Fruit fly (Drosophila melanogaster): Measurements from ENCODE around the gene tey.

Gene tey

DNA sequence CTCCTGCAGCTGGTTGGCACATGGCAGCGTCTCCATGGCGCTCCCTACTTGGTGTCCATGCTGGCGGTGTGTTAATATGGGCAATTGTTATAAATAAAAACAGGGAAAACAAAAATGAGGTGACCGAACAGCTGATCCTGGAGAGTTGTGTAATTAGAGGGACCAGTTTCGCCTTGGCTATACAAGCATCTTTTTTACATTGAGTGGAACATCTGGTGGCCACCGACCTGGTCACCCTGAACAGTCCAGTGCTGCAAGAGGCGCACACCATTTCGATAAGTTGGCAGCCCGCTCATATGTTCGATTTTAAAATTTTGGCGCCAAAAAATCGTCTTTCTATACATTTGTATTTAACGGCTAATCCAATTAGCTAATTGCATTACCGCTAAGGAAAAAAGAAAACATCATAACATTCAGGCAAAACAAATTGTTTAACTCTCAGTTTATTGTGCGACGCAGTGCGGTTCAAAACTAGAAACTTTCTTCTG is 23.3 kb upstream of the tey start, which contains the start of the genes CG8765 and Gbeta76C (continued):
- TF ChIP-seq CG7839 (tag; optimal IDR thresholded peaks at IDR 0.05) (no peak), ken (GFP tag; IDR thresholded peaks at IDR 0.05) (0 out of 3 replicates have a peak, but pooled peaks have one; percentile 44), nerfin-2 (GFP tag; IDR thresholded peaks at IDR 0.05; ENCODE audit: partially characterized antibody) (no peak), seq (GFP tag; IDR thresholded peaks at IDR 0.05) (no peak), Hr51 (GFP tag; optimal IDR thresholded peaks at IDR 0.05) (no peak), CG6683 (GFP tag; optimal IDR thresholded peaks at IDR 0.05) (no peak), yki (optimal IDR thresholded peaks at IDR 0.05) (no peak), CG15269 (tag; optimal IDR thresholded peaks at IDR 0.05) (no peak), cad (GFP tag; optimal IDR thresholded peaks at IDR 0.05) (no peak), ttk (GFP tag; IDR thresholded peaks at IDR 0.05) (no peak), CG9609 (GFP tag; optimal IDR thresholded peaks at IDR 0.05) (peak; percentile 50), Myb (GFP tag; optimal IDR thresholded peaks at IDR 0.05) (peak; percentile 93), CG2199 (GFP tag; IDR thresholded peaks at IDR 0.05) (0 out of 3 replicates have a peak, but pooled peaks have one; percentile 34), CG7786 (GFP tag; optimal IDR thresholded peaks at IDR 0.05) (peak; percentile 13), Deaf1 (tag; optimal IDR thresholded peaks at IDR 0.05) (no peak), sens-2 (GFP tag; IDR thresholded peaks at IDR 0.05) (no peak), CG5245 (GFP tag; optimal IDR thresholded peaks at IDR 0.05) (peak; percentile 17), Dbx (GFP tag; IDR thresholded peaks at IDR 0.05) (peak; percentile 47; the same call in 1 of the 3 replicates), CG8290 (GFP tag; optimal IDR thresholded peaks at IDR 0.05) (peak; percentile 18), CG8290 (tag; optimal IDR thresholded peaks at IDR 0.05) (no peak), schlank (tag; optimal IDR thresholded peaks at IDR 0.05) (no peak), chinmo (GFP tag; IDR thresholded peaks at IDR 0.05; ENCODE audit: partially characterized antibody) (0 out of 4 replicates have a peak, but pooled peaks have one; percentile 52), Aef1 (GFP tag; IDR thresholded peaks at IDR 0.05) (no peak), CG8089 (GFP tag; optimal IDR thresholded peaks at IDR 0.05) (no peak), Nf-YA (GFP tag; IDR thresholded peaks at IDR 0.05) (no peak), Atf3 (GFP tag; optimal IDR thresholded peaks at IDR 0.05) (no peak), Hsf (GFP tag; optimal IDR thresholded peaks at IDR 0.05) (peak; percentile 63), slp2 (GFP tag; optimal IDR thresholded peaks at IDR 0.05) (no peak), BEAF-32 (GFP tag; optimal IDR thresholded peaks at IDR 0.05) (peak; percentile 54), z (GFP tag; IDR thresholded peaks at IDR 0.05) (peak; percentile 27; the same call in 1 of the 3 replicates), slou (GFP tag; optimal IDR thresholded peaks at IDR 0.05) (no peak), CG17912 (GFP tag; optimal IDR thresholded peaks at IDR 0.05) (no peak), inv (GFP tag; IDR thresholded peaks at IDR 0.05; ENCODE audit: partially characterized antibody) (peak; percentile 16; the same call in 1 of the 2 replicates), CG6254 (GFP tag; optimal IDR thresholded peaks at IDR 0.05) (no peak), Mad (GFP tag; optimal IDR thresholded peaks at IDR 0.05) (no peak), zfh1 (GFP tag; IDR thresholded peaks at IDR 0.05) (no peak), CG11456 (GFP tag; IDR thresholded peaks at IDR 0.05) (no peak), unpg (GFP tag; optimal IDR thresholded peaks at IDR 0.05) (no peak), prd (optimal IDR thresholded peaks at IDR 0.05) (no peak), prd (GFP tag; IDR thresholded peaks at IDR 0.05) (no peak), YL-1 (GFP tag; optimal IDR thresholded peaks at IDR 0.05) (peak; percentile 77), emc (GFP tag; optimal IDR thresholded peaks at IDR 0.05) (peak; percentile 3), Max (GFP tag; optimal IDR thresholded peaks at IDR 0.05) (peak; percentile 19), so (GFP tag; IDR thresholded peaks at IDR 0.05) (no peak), HHEX (GFP tag; optimal IDR thresholded peaks at IDR 0.05) (no peak), CG18476 (GFP tag; optimal IDR thresholded peaks at IDR 0.05) (no peak), Vsx1 (GFP tag; optimal IDR thresholded peaks at IDR 0.05) (no peak), HLHmδ (GFP tag; optimal IDR thresholded peaks at IDR 0.05) (no peak)
